Fruit fly (Drosophila melanogaster) whole organism: ENCODE results near the gene rtet.

Experiments
- psq ChIP-seq: fragments of >200 bp; optimal IDR thresholded peaks from 2 replicates; lab custom pipeline; 2017
- usp ChIP-seq: fragments of >200 bp; optimal IDR thresholded peaks from 2 replicates; lab custom pipeline; 2017; ENCODE audit warnings: missing biosample characterization, missing genetic modification characterization, mixed read lengths

- TF ChIP-seq usp (no peak), psq (lab: Kevin White, UChicago) (no peak)
Observed at dm6 chr3R:21111046-21111480, 2.8 kb downstream of the rtet start, which contains the start of gene Rab11.
